Fruit fly (Drosophila melanogaster) whole organism, embryonic: ENCODE measurements around the gene CG13893.

Experiments used
- Adf1 ChIP-seq: fragments of 200-800 bp; sonication (Bioruptor generic); IDR thresholded peaks from 2 replicates; pipeline ENCODE4 v1.3.6; 2022; ENCODE audit warnings: missing biosample characterization, missing genetic modification characterization
- Atf-2 ChIP-seq: fragments of 200-800 bp; sonication (Bioruptor generic); optimal IDR thresholded peaks from 2 replicates; lab custom pipeline; 2016; ENCODE audit warnings: missing biosample characterization, missing genetic modification characterization
- B-H1 ChIP-seq: fragments of 200-800 bp; sonication (Bioruptor generic); IDR thresholded peaks from 3 replicates; pipeline ENCODE4 v1.3.6; 2022; ENCODE audit warnings: missing biosample characterization, missing genetic modification characterization
- CG11093 ChIP-seq: fragments of 200-800 bp; sonication (Bioruptor generic); IDR thresholded peaks from 3 replicates; pipeline ENCODE4 v1.3.6; 2022; ENCODE audit warnings: missing biosample characterization, missing genetic modification characterization
- CG11247 ChIP-seq: fragments of 200-800 bp; sonication (Bioruptor generic); IDR thresholded peaks from 2 replicates; pipeline ENCODE4 v1.3.6; 2022; ENCODE audit warnings: missing biosample characterization, missing genetic modification characterization
- CG13287 ChIP-seq: fragments of 200-800 bp; sonication (Bioruptor generic); IDR thresholded peaks from 2 replicates; pipeline ENCODE4 v1.3.6; 2022; ENCODE audit warnings: missing biosample characterization, missing genetic modification characterization; ENCODE audit not compliant: partially characterized antibody
- CG14441 ChIP-seq: fragments of 200-800 bp; sonication (Bioruptor generic); IDR thresholded peaks from 2 replicates; pipeline ENCODE4 v1.3.6; 2022; ENCODE audit warnings: missing biosample characterization, missing genetic modification characterization
- CG14965 ChIP-seq: fragments of 200-800 bp; sonication (Bioruptor generic); optimal IDR thresholded peaks from 2 replicates; lab custom pipeline; 2016; ENCODE audit warnings: missing biosample characterization, missing genetic modification characterization, borderline replicate concordance
- CG17359 ChIP-seq: fragments of 200-800 bp; sonication (Bioruptor generic); optimal IDR thresholded peaks from 3 replicates; lab custom pipeline; 2018; ENCODE audit warnings: missing biosample characterization, mild to moderate bottlenecking, missing genetic modification characterization, moderate library complexity
- CG18764 ChIP-seq: fragments of 200-800 bp; sonication (Bioruptor generic); optimal IDR thresholded peaks from 3 replicates; lab custom pipeline; 2016; ENCODE audit warnings: missing biosample characterization, missing genetic modification characterization
- CG2116 ChIP-seq: fragments of 200-800 bp; sonication (Bioruptor generic); optimal IDR thresholded peaks from 3 replicates; lab custom pipeline; 2018; ENCODE audit warnings: missing biosample characterization, mild to moderate bottlenecking, missing genetic modification characterization
- CG2129 ChIP-seq: fragments of 200-800 bp; sonication (Bioruptor generic); IDR thresholded peaks from 2 replicates; pipeline ENCODE4 v1.3.6; 2022; ENCODE audit warnings: missing biosample characterization, missing genetic modification characterization; ENCODE audit not compliant: partially characterized antibody
- CG2889 ChIP-seq: fragments of 200-800 bp; sonication (Bioruptor generic); IDR thresholded peaks from 3 replicates; pipeline ENCODE4 v1.3.6; 2022; ENCODE audit warnings: missing biosample characterization, missing genetic modification characterization
- CG32767 ChIP-seq: fragments of 200-800 bp; sonication (Bioruptor generic); IDR thresholded peaks from 2 replicates; pipeline ENCODE4 v1.3.6; 2022; ENCODE audit warnings: missing biosample characterization, missing genetic modification characterization
- CG3281 ChIP-seq: fragments of 200-800 bp; sonication (Bioruptor generic); optimal IDR thresholded peaks from 3 replicates; lab custom pipeline; 2017; ENCODE audit warnings: missing biosample characterization, mild to moderate bottlenecking, missing genetic modification characterization
- CG33557 ChIP-seq: fragments of 200-800 bp; sonication (Bioruptor generic); optimal IDR thresholded peaks from 2 replicates; lab custom pipeline; 2019; ENCODE audit warnings: missing biosample characterization, mild to moderate bottlenecking, missing genetic modification characterization, moderate library complexity
- CG3726 ChIP-seq: fragments of 200-800 bp; sonication (Bioruptor generic); IDR thresholded peaks from 3 replicates; pipeline ENCODE4, ENCODE4 v1.3.6; 2022; ENCODE audit warnings: missing biosample characterization, missing genetic modification characterization
- CG43689 ChIP-seq: fragments of 200-800 bp; sonication (Bioruptor generic); IDR thresholded peaks from 2 replicates; pipeline ENCODE4 v1.3.6; 2022; ENCODE audit warnings: missing biosample characterization, missing genetic modification characterization
- CG6254 ChIP-seq: fragments of 200-800 bp; sonication (Bioruptor generic); optimal IDR thresholded peaks from 3 replicates; lab custom pipeline; 2017; ENCODE audit warnings: mild to moderate bottlenecking, missing biosample characterization, missing genetic modification reagents, missing genetic modification characterization
- CG8290 ChIP-seq, 3 experiments: fragments of 200-800 bp; sonication (Bioruptor generic); optimal IDR thresholded peaks; 2 replicates each; lab custom pipeline; 2016 to 2019; ENCODE audit warnings: missing biosample characterization in 3 of 3, missing genetic modification characterization in 3 of 3, mild to moderate bottlenecking in 2 of 3, moderate library complexity in 1 of 3
- Dad ChIP-seq: fragments of 200-800 bp; sonication (Bioruptor generic); optimal IDR thresholded peaks from 3 replicates; lab custom pipeline; 2016; ENCODE audit warnings: missing biosample characterization, missing genetic modification characterization
- Doc3 ChIP-seq: fragments of 200-800 bp; sonication (Bioruptor generic); IDR thresholded peaks from 3 replicates; pipeline ENCODE4 v1.3.6; 2022; ENCODE audit warnings: missing biosample characterization, missing genetic modification characterization; ENCODE audit not compliant: partially characterized antibody
- HmgZ ChIP-seq: fragments of 200-800 bp; sonication (Bioruptor generic); optimal IDR thresholded peaks from 2 replicates; lab custom pipeline; 2018; ENCODE audit warnings: missing biosample characterization, mild to moderate bottlenecking, missing genetic modification characterization
- Hr78 ChIP-seq, 2 experiments: fragments of 200-800 bp in 1 of 2; fragments of >200 bp in 1 of 2; sonication (Bioruptor generic) in 1 of 2; optimal IDR thresholded peaks; 2 replicates each; lab custom pipeline; 2017 to 2019; ENCODE audit warnings: missing biosample characterization in 2 of 2, missing genetic modification characterization in 2 of 2, mild to moderate bottlenecking in 1 of 2, moderate library complexity in 1 of 2
- Lpt ChIP-seq: fragments of >200 bp; optimal IDR thresholded peaks from 2 replicates; lab custom pipeline; 2018; ENCODE audit warnings: missing biosample characterization, missing genetic modification characterization
- Med ChIP-seq: fragments of 200-800 bp; sonication (Bioruptor generic); peaks from one replicate; lab custom pipeline; 2016; ENCODE audit warnings: missing biosample characterization, missing genetic modification characterization, mild to moderate bottlenecking, inconsistent platforms, moderate library complexity
- Mes4 ChIP-seq: fragments of 200-800 bp; sonication (Bioruptor generic); optimal IDR thresholded peaks from 2 replicates; lab custom pipeline; 2016; ENCODE audit warnings: missing biosample characterization, missing genetic modification characterization
- Opbp ChIP-seq: fragments of 200-800 bp; sonication (Bioruptor generic); IDR thresholded peaks from 3 replicates; pipeline ENCODE4 v1.3.6; 2022; ENCODE audit warnings: missing biosample characterization, missing genetic modification characterization; ENCODE audit not compliant: partially characterized antibody
- Rx ChIP-seq: fragments of 200-800 bp; sonication (Bioruptor generic); IDR thresholded peaks from 2 replicates; pipeline ENCODE4 v1.3.6; 2022; ENCODE audit warnings: missing biosample characterization, missing genetic modification characterization
- YL-1 ChIP-seq: fragments of 200-800 bp; sonication (Bioruptor generic); optimal IDR thresholded peaks from 3 replicates; lab custom pipeline; 2017; ENCODE audit warnings: missing biosample characterization, mild to moderate bottlenecking, missing genetic modification characterization
- ab ChIP-seq: fragments of 200-800 bp; sonication (Bioruptor generic); optimal IDR thresholded peaks from 2 replicates; lab custom pipeline; 2016; ENCODE audit warnings: missing biosample characterization, missing genetic modification characterization
- ase ChIP-seq: fragments of 200-800 bp; sonication (Bioruptor generic); IDR thresholded peaks from 3 replicates; pipeline ENCODE4 v1.3.6; 2022; ENCODE audit warnings: missing biosample characterization, missing genetic modification characterization
- cad ChIP-seq: fragments of >200 bp; optimal IDR thresholded peaks from 2 replicates; lab custom pipeline; 2017; ENCODE audit warnings: missing biosample characterization, missing genetic modification characterization
- dan ChIP-seq: fragments of 200-800 bp; sonication (Bioruptor generic); IDR thresholded peaks from 2 replicates; pipeline ENCODE4 v1.3.6; 2022; ENCODE audit warnings: missing biosample characterization, missing genetic modification characterization
- ems ChIP-seq: fragments of 200-800 bp; sonication (Bioruptor generic); optimal IDR thresholded peaks from 3 replicates; lab custom pipeline; 2016; ENCODE audit warnings: missing biosample characterization, missing genetic modification characterization
- fd96Cb ChIP-seq: fragments of 200-800 bp; sonication (Bioruptor generic); optimal IDR thresholded peaks from 2 replicates; lab custom pipeline; 2018; ENCODE audit warnings: missing biosample characterization, mild to moderate bottlenecking, missing genetic modification characterization, moderate library complexity
- gcm ChIP-seq: fragments of 200-800 bp; sonication (Bioruptor generic); optimal IDR thresholded peaks from 2 replicates; lab custom pipeline; 2019; ENCODE audit warnings: missing biosample characterization, mild to moderate bottlenecking, missing genetic modification characterization, moderate library complexity
- grn ChIP-seq: fragments of 200-800 bp; sonication (Bioruptor generic); optimal IDR thresholded peaks from 3 replicates; lab custom pipeline; 2017; ENCODE audit warnings: missing biosample characterization, missing genetic modification characterization
- ham ChIP-seq: fragments of 200-800 bp; sonication (Bioruptor generic); IDR thresholded peaks from 2 replicates; pipeline ENCODE4 v1.3.6; 2022; ENCODE audit warnings: missing biosample characterization, missing genetic modification characterization
- hb ChIP-seq: fragments of 200-800 bp; sonication (Bioruptor generic); IDR thresholded peaks from 3 replicates; pipeline ENCODE4 v1.3.6; 2022; ENCODE audit warnings: missing biosample characterization, missing genetic modification characterization; ENCODE audit not compliant: partially characterized antibody
- luna ChIP-seq: fragments of 200-800 bp; sonication (Bioruptor generic); optimal IDR thresholded peaks from 2 replicates; lab custom pipeline; 2016; ENCODE audit warnings: missing biosample characterization, missing genetic modification characterization
- pita ChIP-seq: fragments of 200-800 bp; sonication (Bioruptor generic); optimal IDR thresholded peaks from 2 replicates; lab custom pipeline; 2017; ENCODE audit warnings: missing biosample characterization, mild to moderate bottlenecking, missing genetic modification characterization
- pzg ChIP-seq: fragments of 200-800 bp; sonication (Bioruptor generic); optimal IDR thresholded peaks from 3 replicates; lab custom pipeline; 2018; ENCODE audit warnings: missing biosample characterization, mild to moderate bottlenecking, missing genetic modification characterization, moderate library complexity
- repo ChIP-seq: fragments of 200-800 bp; sonication (Bioruptor generic); optimal IDR thresholded peaks from 2 replicates; lab custom pipeline; 2016; ENCODE audit warnings: missing biosample characterization, missing genetic modification characterization
- ro ChIP-seq: fragments of 200-800 bp; sonication (Bioruptor generic); IDR thresholded peaks from 2 replicates; pipeline ENCODE4 v1.3.6; 2022; ENCODE audit warnings: missing biosample characterization, missing genetic modification characterization
- row ChIP-seq: fragments of 200-800 bp; sonication (Bioruptor generic); IDR thresholded peaks from 3 replicates; pipeline ENCODE4 v1.3.6; 2022; ENCODE audit warnings: missing biosample characterization, missing genetic modification characterization
- shn ChIP-seq: fragments of 200-800 bp; sonication (Bioruptor generic); optimal IDR thresholded peaks from 3 replicates; lab custom pipeline; 2016; ENCODE audit warnings: missing biosample characterization, missing genetic modification characterization
- tgo ChIP-seq: fragments of 200-800 bp; sonication (Bioruptor generic); IDR thresholded peaks from 3 replicates; pipeline ENCODE4 v1.3.6; 2022; ENCODE audit warnings: missing biosample characterization, missing genetic modification characterization
- ttk ChIP-seq: fragments of 200-800 bp; sonication (Bioruptor generic); IDR thresholded peaks from 2 replicates; pipeline ENCODE4 v2.1.2; 2022; ENCODE audit warnings: missing biosample characterization, missing genetic modification characterization

CG13893 gene

dm6 chr3L:629916-630663 lies 26.3 kb upstream of the CG13893 start (continued):
- TF ChIP-seq HmgZ (peak; percentile 9), CG14965 (GFP tag; lab: Kevin White, UChicago) (no peak), CG2129 (GFP tag; lab: Robert Waterston, UW) (no peak), pzg (peak; percentile 13), Rx (GFP tag; lab: Robert Waterston, UW) (no peak), Opbp (GFP tag; lab: Robert Waterston, UW) (0 out of 3 replicates have a peak, but pooled peaks have one; percentile 25), shn (no peak), tgo (GFP tag; lab: Robert Waterston, UW) (peak; percentile 59; the same call in 2 of the 3 replicates), Dad (GFP tag; lab: Kevin White, UChicago) (peak; percentile 29), CG11247 (peak; percentile 71), CG32767 (GFP tag; lab: Robert Waterston, UW) (no peak), CG2889 (no peak), CG18764 (GFP tag; lab: Kevin White, UChicago) (no peak), CG14441 (GFP tag; lab: Robert Waterston, UW) (peak; percentile 30; the same call in 1 of the 2 replicates), ttk (GFP tag; lab: Robert Waterston, UW) (peak; percentile 44; the same call in 1 of the 2 replicates), ro (GFP tag; lab: Robert Waterston, UW) (no peak), row (GFP tag; lab: Robert Waterston, UW) (peak; percentile 87), gcm (GFP tag; lab: Kevin White, UChicago) (no peak), Med (GFP tag; lab: Kevin White, UChicago) (peak; percentile 72), hb (no peak), B-H1 (GFP tag; lab: Robert Waterston, UW) (no peak), Atf-2 (GFP tag; lab: Kevin White, UChicago) (no peak), CG6254 (no peak), ems (GFP tag; lab: Kevin White, UChicago) (peak; percentile 18), YL-1 (GFP tag; lab: Kevin White, UChicago) (no peak), luna (no peak), CG3281 (GFP tag; lab: Kevin White, UChicago) (no peak), ham (GFP tag; lab: Robert Waterston, UW) (no peak), CG8290 (GFP tag; optimal IDR thresholded peaks at IDR 0.05; lab: Kevin White, UChicago) (peak; percentile 36), CG8290 (tag; optimal IDR thresholded peaks at IDR 0.05; lab: Kevin White, UChicago) (peak; percentile 22 to 73), Hr78 (GFP tag; optimal IDR thresholded peaks at IDR 0.05; lab: Kevin White, UChicago) (no peak), repo (GFP tag; lab: Kevin White, UChicago) (no peak), CG17359 (tag; lab: Kevin White, UChicago) (peak; percentile 62), CG33557 (GFP tag; lab: Kevin White, UChicago) (no peak), cad (GFP tag; lab: Kevin White, UChicago) (no peak), pita (GFP tag; lab: Kevin White, UChicago) (no peak), Adf1 (GFP tag; lab: Robert Waterston, UW) (peak; percentile 82; the same call in 1 of the 2 replicates), ab (GFP tag; lab: Kevin White, UChicago) (no peak), CG11093 (GFP tag; lab: Robert Waterston, UW) (peak; percentile 33; the same call in 1 of the 3 replicates), Mes4 (no peak), ase (GFP tag; lab: Robert Waterston, UW) (peak; percentile 72; the same call in 2 of the 3 replicates), CG13287 (GFP tag; lab: Robert Waterston, UW) (0 out of 2 replicates have a peak, but pooled peaks have one; percentile 16), CG2116 (GFP tag; lab: Kevin White, UChicago) (peak; percentile 37), CG43689 (no peak), Lpt (no peak), grn (no peak), Doc3 (GFP tag; lab: Robert Waterston, UW) (no peak), dan (GFP tag; lab: Robert Waterston, UW) (no peak), fd96Cb (peak; percentile 7), CG3726 (GFP tag; lab: Robert Waterston, UW) (no peak)
